1 fruit fly cellular context compared by ENCODE assay signal in the genomic region with DNA sequence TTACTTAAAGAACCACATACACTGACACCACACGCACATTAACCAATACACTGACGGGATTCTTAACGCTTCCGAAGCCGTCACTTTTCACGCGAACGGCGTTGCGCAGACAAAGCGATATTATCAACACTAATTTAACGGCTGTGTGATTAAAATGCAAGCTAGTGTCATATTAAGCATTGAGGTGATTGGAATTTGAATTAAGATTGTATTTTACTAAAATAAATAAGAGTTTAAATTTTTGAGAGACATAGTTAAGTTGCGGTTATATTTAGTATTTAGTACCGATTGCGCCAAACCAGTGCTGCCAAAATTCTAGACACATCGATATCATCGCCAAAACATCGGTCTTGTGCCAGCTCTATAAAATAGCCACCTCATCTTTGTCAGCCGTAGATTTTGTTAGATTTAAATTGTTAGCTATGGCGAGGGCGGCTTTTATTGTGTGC.
TF ChIP-seq lines count a peak whose summit lies in the region.

Gene Ythdf, minus strand, starts transcription at position 222 of the 449 bp plus-strand sequence.
Gene bai, plus strand, starts transcription at position 347 of the 449 bp plus-strand sequence.

TF ChIP-seq in whole organism, embryonic, 481 proteins besides CTCF, POLR2A, EP300 and RAD21 (continued from another document and continues in another):
- TF ChIP-seq CG5180 (GFP tag; optimal IDR thresholded peaks at IDR 0.05; lab: Kevin White, UChicago) (no peak), chm (GFP tag; IDR thresholded peaks at IDR 0.05; lab: Robert Waterston, UW) (0 out of 2 replicates have a peak, but pooled peaks have one; percentile 13), CG42726 (GFP tag; IDR thresholded peaks at IDR 0.05; lab: Robert Waterston, UW; ENCODE audit: partially characterized antibody) (peak; percentile 82), CG16863 (GFP tag; optimal IDR thresholded peaks at IDR 0.05; lab: Kevin White, UChicago) (no peak), NK7.1 (GFP tag; optimal IDR thresholded peaks at IDR 0.05; lab: Kevin White, UChicago) (no peak), CG11093 (GFP tag; IDR thresholded peaks at IDR 0.05; lab: Robert Waterston, UW) (no peak), CG2889 (GFP tag; IDR thresholded peaks at IDR 0.05; lab: Robert Waterston, UW) (no peak), CG7786 (GFP tag; optimal IDR thresholded peaks at IDR 0.05; lab: Kevin White, UChicago) (peak; percentile 55), sens-2 (GFP tag; IDR thresholded peaks at IDR 0.05; lab: Robert Waterston, UW) (no peak), grau (tag; optimal IDR thresholded peaks at IDR 0.05; lab: Kevin White, UChicago) (no peak), fru (optimal IDR thresholded peaks at IDR 0.05; lab: Kevin White, UChicago) (no peak), Adf1 (GFP tag; IDR thresholded peaks at IDR 0.05; lab: Robert Waterston, UW) (no peak), CG11695 (GFP tag; IDR thresholded peaks at IDR 0.05; lab: Robert Waterston, UW) (no peak), CG3281 (GFP tag; optimal IDR thresholded peaks at IDR 0.05; lab: Kevin White, UChicago) (peak; percentile 56), Trl (optimal IDR thresholded peaks at IDR 0.05; lab: Kevin White, UChicago) (no peak), Trl (GFP tag; optimal IDR thresholded peaks at IDR 0.05; lab: Kevin White, UChicago) (peak; percentile 31), CG7271 (tag; optimal IDR thresholded peaks at IDR 0.05; lab: Kevin White, UChicago) (no peak), CG9609 (GFP tag; optimal IDR thresholded peaks at IDR 0.05; lab: Kevin White, UChicago) (peak; percentile 21), mam (GFP tag; optimal IDR thresholded peaks at IDR 0.05; lab: Kevin White, UChicago) (peak; percentile 63), ro (GFP tag; IDR thresholded peaks at IDR 0.05; lab: Robert Waterston, UW) (no peak), Dip2 (GFP tag; IDR thresholded peaks at IDR 0.05; lab: Robert Waterston, UW) (no peak), Hsf (GFP tag; optimal IDR thresholded peaks at IDR 0.05; lab: Kevin White, UChicago) (peak; percentile 50), CG8924 (tag; optimal IDR thresholded peaks at IDR 0.05; lab: Kevin White, UChicago) (no peak), schlank (tag; optimal IDR thresholded peaks at IDR 0.05; lab: Kevin White, UChicago) (no peak), Doc2 (GFP tag; IDR thresholded peaks at IDR 0.05; lab: Robert Waterston, UW) (no peak), Gsc (GFP tag; IDR thresholded peaks at IDR 0.05; lab: Robert Waterston, UW) (no peak), CG12071 (GFP tag; optimal IDR thresholded peaks at IDR 0.05; lab: Kevin White, UChicago) (no peak), Antp (GFP tag; optimal IDR thresholded peaks at IDR 0.05; lab: Kevin White, UChicago) (no peak), CG7357 (GFP tag; IDR thresholded peaks at IDR 0.05; lab: Robert Waterston, UW) (no peak), luna (GFP tag; optimal IDR thresholded peaks at IDR 0.05; lab: Kevin White, UChicago) (no peak), Hr39 (optimal IDR thresholded peaks at IDR 0.05; lab: Kevin White, UChicago) (no peak), CG31388 (GFP tag; optimal IDR thresholded peaks at IDR 0.05; lab: Kevin White, UChicago) (no peak), Scr (GFP tag; IDR thresholded peaks at IDR 0.05; lab: Robert Waterston, UW; ENCODE audit: partially characterized antibody) (peak; percentile 91), CG3995 (GFP tag; optimal IDR thresholded peaks at IDR 0.05; lab: Kevin White, UChicago) (peak; percentile 41), CG9215 (GFP tag; IDR thresholded peaks at IDR 0.05; lab: Robert Waterston, UW) (no peak; the same call in 1 of the 2 replicates), kah (GFP tag; optimal IDR thresholded peaks at IDR 0.05; lab: Kevin White, UChicago) (no peak), CG7556 (GFP tag; optimal IDR thresholded peaks at IDR 0.05; lab: Kevin White, UChicago) (no peak), CG10267 (tag; optimal IDR thresholded peaks at IDR 0.05; lab: Kevin White, UChicago) (peak; percentile 98), CG33557 (GFP tag; optimal IDR thresholded peaks at IDR 0.05; lab: Kevin White, UChicago) (peak; percentile 47), unc-4 (GFP tag; IDR thresholded peaks at IDR 0.05; lab: Robert Waterston, UW; ENCODE audit: partially characterized antibody) (peak; percentile 92), ranshi (GFP tag; IDR thresholded peaks at IDR 0.05; lab: Robert Waterston, UW) (no peak), CG30403 (GFP tag; optimal IDR thresholded peaks at IDR 0.05; lab: Kevin White, UChicago) (peak; percentile 64), CG14014 (GFP tag; IDR thresholded peaks at IDR 0.05; lab: Robert Waterston, UW) (no peak), NfI (GFP tag; optimal IDR thresholded peaks at IDR 0.05; lab: Kevin White, UChicago) (no peak), CG4617 (GFP tag; optimal IDR thresholded peaks at IDR 0.05; lab: Kevin White, UChicago; ENCODE audit: borderline replicate concordance) (peak; percentile 78), zf30C (GFP tag; optimal IDR thresholded peaks at IDR 0.05; lab: Kevin White, UChicago) (no peak), ken (GFP tag; IDR thresholded peaks at IDR 0.05; lab: Robert Waterston, UW) (peak; percentile 52; the same call in 2 of the 3 replicates), lab (GFP tag; optimal IDR thresholded peaks at IDR 0.05; lab: Kevin White, UChicago) (no peak), eve (GFP tag; optimal IDR thresholded peaks at IDR 0.05; lab: Kevin White, UChicago) (no peak), nerfin-2 (GFP tag; IDR thresholded peaks at IDR 0.05; lab: Robert Waterston, UW; ENCODE audit: partially characterized antibody) (peak; percentile 56; the same call in 1 of the 2 replicates), knrl (GFP tag; IDR thresholded peaks at IDR 0.05; lab: Robert Waterston, UW; ENCODE audit: partially characterized antibody) (peak; percentile 91), row (GFP tag; IDR thresholded peaks at IDR 0.05; lab: Robert Waterston, UW) (peak; percentile 60), sob (GFP tag; IDR thresholded peaks at IDR 0.05; lab: Robert Waterston, UW) (peak; percentile 56), jumu (GFP tag; optimal IDR thresholded peaks at IDR 0.05; lab: Kevin White, UChicago) (peak; percentile 30), oc (tag; optimal IDR thresholded peaks at IDR 0.05; lab: Kevin White, UChicago) (no peak), dmrt11E (tag; optimal IDR thresholded peaks at IDR 0.05; lab: Kevin White, UChicago) (peak; percentile 34), en (GFP tag; optimal IDR thresholded peaks at IDR 0.05; lab: Kevin White, UChicago) (no peak), CG9727 (GFP tag; optimal IDR thresholded peaks at IDR 0.05; lab: Kevin White, UChicago) (no peak), Side (GFP tag; optimal IDR thresholded peaks at IDR 0.05; lab: Kevin White, UChicago) (peak; percentile 27), CG10366 (GFP tag; IDR thresholded peaks at IDR 0.05; lab: Robert Waterston, UW) (no peak), dmrt99B (tag; optimal IDR thresholded peaks at IDR 0.05; lab: Kevin White, UChicago) (no peak), Optix (GFP tag; IDR thresholded peaks at IDR 0.05; lab: Robert Waterston, UW) (no peak), pho (GFP tag; optimal IDR thresholded peaks at IDR 0.05; lab: Kevin White, UChicago) (peak; percentile 38), D19A (tag; optimal IDR thresholded peaks at IDR 0.05; lab: Kevin White, UChicago) (no peak), CG7963 (GFP tag; IDR thresholded peaks at IDR 0.05; lab: Robert Waterston, UW; ENCODE audit: partially characterized antibody) (peak; percentile 55; the same call in 1 of the 3 replicates), Sry-δ (GFP tag; optimal IDR thresholded peaks at IDR 0.05; lab: Kevin White, UChicago) (peak; percentile 97), Asciz (GFP tag; optimal IDR thresholded peaks at IDR 0.05; lab: Kevin White, UChicago) (no peak), CG1602 (GFP tag; optimal IDR thresholded peaks at IDR 0.05; lab: Kevin White, UChicago) (peak; percentile 14), pita (GFP tag; optimal IDR thresholded peaks at IDR 0.05; lab: Kevin White, UChicago) (no peak), CG6654 (GFP tag; optimal IDR thresholded peaks at IDR 0.05; lab: Kevin White, UChicago) (no peak), CG4328 (GFP tag; optimal IDR thresholded peaks at IDR 0.05; lab: Kevin White, UChicago) (no peak), TFAM (GFP tag; optimal IDR thresholded peaks at IDR 0.05; lab: Kevin White, UChicago) (no peak), CG2678 (tag; optimal IDR thresholded peaks at IDR 0.05; lab: Kevin White, UChicago) (no peak), Ptx1 (GFP tag; IDR thresholded peaks at IDR 0.05; lab: Robert Waterston, UW) (no peak), CG10431 (GFP tag; optimal IDR thresholded peaks at IDR 0.05; lab: Kevin White, UChicago) (no peak), wdn (GFP tag; IDR thresholded peaks at IDR 0.05; lab: Robert Waterston, UW) (no peak), cas (GFP tag; IDR thresholded peaks at IDR 0.05; lab: Robert Waterston, UW) (no peak), CG6791 (GFP tag; IDR thresholded peaks at IDR 0.05; lab: Robert Waterston, UW; ENCODE audit: partially characterized antibody) (peak; percentile 82), Ssrp (tag; optimal IDR thresholded peaks at IDR 0.05; lab: Kevin White, UChicago) (no peak), CG30431 (GFP tag; optimal IDR thresholded peaks at IDR 0.05; lab: Kevin White, UChicago) (no peak), ci (GFP tag; IDR thresholded peaks at IDR 0.05; lab: Robert Waterston, UW) (no peak), Dbx (GFP tag; IDR thresholded peaks at IDR 0.05; lab: Robert Waterston, UW) (peak; percentile 56; the same call in 1 of the 3 replicates), Myb (GFP tag; optimal IDR thresholded peaks at IDR 0.05; lab: Kevin White, UChicago) (peak; percentile 89), CG11723 (GFP tag; optimal IDR thresholded peaks at IDR 0.05; lab: Kevin White, UChicago) (no peak), CG14860 (GFP tag; IDR thresholded peaks at IDR 0.05; lab: Robert Waterston, UW; ENCODE audit: partially characterized antibody) (peak; percentile 86), nom (GFP tag; optimal IDR thresholded peaks at IDR 0.05; lab: Kevin White, UChicago) (no peak), Pdp1 (GFP tag; optimal IDR thresholded peaks at IDR 0.05; lab: Kevin White, UChicago) (peak in 1 of 2 experiments; percentile 28), shn (GFP tag; optimal IDR thresholded peaks at IDR 0.05; lab: Kevin White, UChicago) (peak; percentile 16), Doc3 (GFP tag; IDR thresholded peaks at IDR 0.05; lab: Robert Waterston, UW; ENCODE audit: partially characterized antibody) (peak; percentile 60), CG9797 (GFP tag; optimal IDR thresholded peaks at IDR 0.05; lab: Kevin White, UChicago) (peak; percentile 75), CoRest (tag; optimal IDR thresholded peaks at IDR 0.05; lab: Kevin White, UChicago) (no peak), seq (GFP tag; IDR thresholded peaks at IDR 0.05; lab: Robert Waterston, UW) (no peak), gt (GFP tag; IDR thresholded peaks at IDR 0.05; lab: Robert Waterston, UW) (no peak), CG7987 (GFP tag; optimal IDR thresholded peaks at IDR 0.05; lab: Kevin White, UChicago) (no peak), bbx (GFP tag; IDR thresholded peaks at IDR 0.05; lab: Robert Waterston, UW; ENCODE audit: partially characterized antibody) (peak; percentile 69), CG12744 (GFP tag; optimal IDR thresholded peaks at IDR 0.05; lab: Kevin White, UChicago) (no peak), Dll (GFP tag; IDR thresholded peaks at IDR 0.05; lab: Robert Waterston, UW; ENCODE audit: partially characterized antibody) (peak; percentile 91), CG13296 (GFP tag; optimal IDR thresholded peaks at IDR 0.05; lab: Kevin White, UChicago) (no peak), cad (GFP tag; optimal IDR thresholded peaks at IDR 0.05; lab: Kevin White, UChicago) (no peak), emc (GFP tag; optimal IDR thresholded peaks at IDR 0.05; lab: Kevin White, UChicago) (no peak), usp (GFP tag; optimal IDR thresholded peaks at IDR 0.05; lab: Kevin White, UChicago) (no peak), Nf-YA (GFP tag; IDR thresholded peaks at IDR 0.05; lab: Robert Waterston, UW) (no peak), ase (GFP tag; IDR thresholded peaks at IDR 0.05; lab: Robert Waterston, UW) (no peak), CG11085 (GFP tag; IDR thresholded peaks at IDR 0.05; lab: Robert Waterston, UW) (0 out of 2 replicates have a peak, but pooled peaks have one; percentile 19), CG12299 (tag; optimal IDR thresholded peaks at IDR 0.05; lab: Kevin White, UChicago) (no peak), CG5953 (GFP tag; IDR thresholded peaks at IDR 0.05; lab: Robert Waterston, UW) (no peak), Fer1 (GFP tag; optimal IDR thresholded peaks at IDR 0.05; lab: Kevin White, UChicago) (peak; percentile 14), Hr3 (GFP tag; optimal IDR thresholded peaks at IDR 0.05; lab: Kevin White, UChicago) (peak; percentile 40), Spps (tag; optimal IDR thresholded peaks at IDR 0.05; lab: Kevin White, UChicago) (no peak), dati (GFP tag; IDR thresholded peaks at IDR 0.05; lab: Robert Waterston, UW) (no peak), ERR (GFP tag; optimal IDR thresholded peaks at IDR 0.05; lab: Kevin White, UChicago) (peak; percentile 13), fd102C (GFP tag; optimal IDR thresholded peaks at IDR 0.05; lab: Kevin White, UChicago) (no peak), hbn (GFP tag; IDR thresholded peaks at IDR 0.05; lab: Robert Waterston, UW; ENCODE audit: partially characterized antibody) (peak; percentile 81), gem (tag; optimal IDR thresholded peaks at IDR 0.05; lab: Kevin White, UChicago) (no peak), tx (GFP tag; optimal IDR thresholded peaks at IDR 0.05; lab: Kevin White, UChicago) (peak; percentile 6), CG1233 (GFP tag; optimal IDR thresholded peaks at IDR 0.05; lab: Kevin White, UChicago) (no peak), CG34224 (GFP tag; IDR thresholded peaks at IDR 0.05; lab: Robert Waterston, UW; ENCODE audit: partially characterized antibody) (peak; percentile 80), MBD-R2 (GFP tag; IDR thresholded peaks at IDR 0.05; lab: Robert Waterston, UW) (peak; percentile 59), Oli (tag; optimal IDR thresholded peaks at IDR 0.05; lab: Kevin White, UChicago) (no peak), CG10565 (GFP tag; optimal IDR thresholded peaks at IDR 0.05; lab: Kevin White, UChicago) (no peak), NFAT (GFP tag; IDR thresholded peaks at IDR 0.05; lab: Robert Waterston, UW) (no peak; the same call in 1 of the 2 replicates), Hmr (GFP tag; optimal IDR thresholded peaks at IDR 0.05; lab: Kevin White, UChicago) (no peak), Stat92E (GFP tag; optimal IDR thresholded peaks at IDR 0.05; lab: Kevin White, UChicago) (no peak), CG16813 (GFP tag; IDR thresholded peaks at IDR 0.05; lab: Robert Waterston, UW; ENCODE audit: partially characterized antibody) (peak; percentile 84), CG8089 (GFP tag; optimal IDR thresholded peaks at IDR 0.05; lab: Kevin White, UChicago) (no peak), prd (optimal IDR thresholded peaks at IDR 0.05; lab: Kevin White, UChicago) (no peak), prd (GFP tag; IDR thresholded peaks at IDR 0.05; lab: Robert Waterston, UW) (no peak)
